Worm (Caenorhabditis elegans) whole organism, young adult: ENCODE data around the gene B0303.16.

Experiments used
- C06A6.2 ChIP-seq: fragments of 200-800 bp; sonication (Bioruptor generic); conservative IDR thresholded peaks from 2 replicates; pipeline ENCODE4 v1.3.6; 2022; ENCODE audit warnings: missing genetic modification characterization, missing compliant biosample characterization
- F23B12.7 ChIP-seq: sonication (generic microtip); optimal IDR thresholded peaks from 2 replicates; lab custom pipeline; 2017; ENCODE audit warnings: missing genetic modification characterization, mild to moderate bottlenecking, missing compliant biosample characterization, antibody characterized with exemption, moderate library complexity; ENCODE audit not compliant: insufficient read depth
- F37B4.10 ChIP-seq: fragments of 200-800 bp; sonication (Bioruptor generic); IDR thresholded peaks from 2 replicates; pipeline ENCODE4 v1.3.6; 2022; ENCODE audit warnings: missing genetic modification characterization, missing compliant biosample characterization
- F52B5.7 ChIP-seq: sonication (generic microtip); optimal IDR thresholded peaks from 2 replicates; lab custom pipeline; 2016; ENCODE audit warnings: mild to moderate bottlenecking, missing genetic modification characterization, missing compliant biosample characterization
- T07F8.4 ChIP-seq: sonication (generic microtip); optimal IDR thresholded peaks from 2 replicates; lab custom pipeline; 2016; ENCODE audit warnings: mild to moderate bottlenecking, missing genetic modification characterization, moderate library complexity, missing compliant biosample characterization
- T26A5.8 ChIP-seq: sonication (generic microtip); optimal IDR thresholded peaks from 2 replicates; lab custom pipeline; 2016; ENCODE audit warnings: missing genetic modification characterization, missing compliant biosample characterization
- Y79H2A.3 ChIP-seq: fragments of 200-800 bp; sonication (Bioruptor generic); conservative IDR thresholded peaks from 2 replicates; pipeline ENCODE4 v1.3.6; 2022; ENCODE audit warnings: missing genetic modification reagents, missing genetic modification characterization, missing compliant biosample characterization
- akir-1 ChIP-seq: fragments of 200-800 bp; sonication (Bioruptor generic); optimal IDR thresholded peaks from 2 replicates; lab custom pipeline; 2018; ENCODE audit warnings: mild to moderate bottlenecking, missing genetic modification characterization, moderate library complexity, missing compliant biosample characterization
- aptf-2 ChIP-seq: fragments of 200-800 bp; sonication (Bioruptor generic); conservative IDR thresholded peaks from 2 replicates; pipeline ENCODE4 v1.3.6; 2022; ENCODE audit warnings: missing genetic modification reagents, missing genetic modification characterization, missing compliant biosample characterization
- attf-5 ChIP-seq: fragments of 200-800 bp; sonication (Bioruptor generic); optimal IDR thresholded peaks from 2 replicates; lab custom pipeline; 2018; ENCODE audit warnings: mild to moderate bottlenecking, missing genetic modification characterization, missing compliant biosample characterization
- bed-1 ChIP-seq: fragments of 200-800 bp; sonication (Bioruptor generic); IDR thresholded peaks from 2 replicates; pipeline ENCODE4 v1.3.6; 2022; ENCODE audit warnings: missing genetic modification reagents, missing genetic modification characterization, missing compliant biosample characterization
- ccch-3 ChIP-seq: fragments of 200-800 bp; sonication (Bioruptor generic); optimal IDR thresholded peaks from 2 replicates; lab custom pipeline; 2018; ENCODE audit warnings: mild to moderate bottlenecking, missing genetic modification characterization, missing compliant biosample characterization
- cebp-1 ChIP-seq, 2 experiments: fragments of 200-800 bp in 1 of 2; sonication (Bioruptor generic) in 1 of 2; sonication (generic microtip) in 1 of 2; IDR thresholded peaks in 1 of 2; optimal IDR thresholded peaks in 1 of 2; 2 replicates each; pipeline versions ENCODE4 v1.3.6 to Lab custom; 2017 to 2022; ENCODE audit warnings: missing compliant biosample characterization in 2 of 2, missing genetic modification characterization in 2 of 2, mild to moderate bottlenecking in 1 of 2, missing genetic modification reagents in 1 of 2, moderate library complexity in 1 of 2
- cebp-2 ChIP-seq: fragments of 200-800 bp; sonication (Bioruptor generic); IDR thresholded peaks from 2 replicates; pipeline ENCODE4 v1.3.6; 2022; ENCODE audit warnings: missing genetic modification characterization, missing compliant biosample characterization
- ceh-40 ChIP-seq: fragments of 200-800 bp; sonication (Bioruptor generic); IDR thresholded peaks from 2 replicates; pipeline ENCODE4 v1.3.6; 2022; ENCODE audit warnings: missing genetic modification characterization, missing compliant biosample characterization
- dpl-1 ChIP-seq: fragments of 150-350 bp; optimal IDR thresholded peaks from 2 replicates; lab custom pipeline; 2014; ENCODE audit warnings: missing biosample characterization, missing genetic modification reagents, missing genetic modification characterization
- egl-18 ChIP-seq: fragments of 200-800 bp; sonication (Bioruptor generic); IDR thresholded peaks from 2 replicates; pipeline ENCODE4 v1.3.6; 2022; ENCODE audit warnings: missing genetic modification reagents, missing genetic modification characterization, missing compliant biosample characterization
- him-1 ChIP-seq: sonication (generic microtip); optimal IDR thresholded peaks from 2 replicates; lab custom pipeline; 2016; ENCODE audit warnings: missing genotype, missing genetic modification reagents, missing genetic modification characterization, missing compliant biosample characterization
- hmg-1.2 ChIP-seq: fragments of 200-800 bp; sonication (Bioruptor generic); IDR thresholded peaks from 2 replicates; pipeline ENCODE4 v1.3.6; 2022; ENCODE audit warnings: missing genetic modification reagents, missing genetic modification characterization, missing compliant biosample characterization
- hmg-20 ChIP-seq: fragments of 200-800 bp; sonication (Bioruptor generic); IDR thresholded peaks from 2 replicates; pipeline ENCODE4 v1.3.6; 2022; ENCODE audit warnings: missing genetic modification reagents, missing genetic modification characterization, missing compliant biosample characterization
- let-526 ChIP-seq: fragments of 200-800 bp; sonication (Bioruptor generic); IDR thresholded peaks from 2 replicates; pipeline ENCODE4 v1.3.6; 2022; ENCODE audit warnings: missing genetic modification reagents, missing genetic modification characterization, missing compliant biosample characterization
- let-607 ChIP-seq, 2 experiments: fragments of 200-800 bp in 1 of 2; sonication (Bioruptor generic) in 1 of 2; sonication (generic microtip) in 1 of 2; optimal IDR thresholded peaks; 2 replicates each; lab custom pipeline; 2016 to 2018; ENCODE audit warnings: mild to moderate bottlenecking in 2 of 2, missing compliant biosample characterization in 2 of 2, missing genetic modification characterization in 2 of 2, moderate library complexity in 2 of 2, missing genotype in 1 of 2
- lin-35 ChIP-seq, 3 experiments: fragments of 150-350 bp in 2 of 3; sonication (generic microtip) in 1 of 3; optimal IDR thresholded peaks; 2 replicates each; lab custom pipeline; 2014 to 2018; ENCODE audit warnings: missing biosample characterization in 3 of 3, missing genetic modification characterization in 3 of 3, missing genetic modification reagents in 3 of 3
- lir-1 ChIP-seq: fragments of 200-800 bp; sonication (Bioruptor generic); conservative IDR thresholded peaks from 2 replicates; pipeline ENCODE4 v1.3.6; 2022; ENCODE audit warnings: missing genetic modification reagents, missing genetic modification characterization, missing compliant biosample characterization
- madf-3 ChIP-seq: fragments of 200-800 bp; sonication (Bioruptor generic); IDR thresholded peaks from 2 replicates; pipeline ENCODE4 v1.3.6; 2022; ENCODE audit warnings: missing genetic modification reagents, missing genetic modification characterization, missing compliant biosample characterization
- madf-6 ChIP-seq: fragments of 200-800 bp; sonication (Bioruptor generic); IDR thresholded peaks from 2 replicates; pipeline ENCODE4 v1.3.6; 2022; ENCODE audit warnings: missing genetic modification reagents, missing genetic modification characterization, missing compliant biosample characterization
- madf-8 ChIP-seq: fragments of 200-800 bp; sonication (Bioruptor generic); conservative IDR thresholded peaks from 2 replicates; pipeline ENCODE4 v1.3.6; 2022; ENCODE audit warnings: missing genetic modification reagents, missing genetic modification characterization, missing compliant biosample characterization
- mel-28 ChIP-seq: sonication (generic microtip); optimal IDR thresholded peaks from 2 replicates; lab custom pipeline; 2016; ENCODE audit warnings: borderline replicate concordance, mild to moderate bottlenecking, missing genetic modification characterization, missing compliant biosample characterization
- nhr-120 ChIP-seq: fragments of 200-800 bp; sonication (Bioruptor generic); IDR thresholded peaks from 2 replicates; pipeline ENCODE4 v1.3.6; 2022; ENCODE audit warnings: missing genetic modification characterization, missing compliant biosample characterization
- nhr-179 ChIP-seq: sonication (generic microtip); optimal IDR thresholded peaks from 2 replicates; lab custom pipeline; 2016; ENCODE audit warnings: mild to moderate bottlenecking, missing genetic modification characterization, missing compliant biosample characterization
- nhr-80 ChIP-seq: sonication (generic microtip); optimal IDR thresholded peaks from 2 replicates; lab custom pipeline; 2016; ENCODE audit warnings: missing genetic modification characterization, missing compliant biosample characterization
- nhr-90 ChIP-seq: sonication (generic microtip); optimal IDR thresholded peaks from 2 replicates; lab custom pipeline; 2016; ENCODE audit warnings: missing genotype, mild to moderate bottlenecking, missing genetic modification characterization, missing compliant biosample characterization
- rec-8 ChIP-seq, 2 experiments: sonication (generic microtip); optimal IDR thresholded peaks; 2 replicates each; lab custom pipeline; 2016; ENCODE audit warnings: mild to moderate bottlenecking in 2 of 2, missing genetic modification characterization in 2 of 2, missing genetic modification reagents in 2 of 2, missing genotype in 2 of 2, missing biosample characterization in 1 of 2, missing compliant biosample characterization in 1 of 2, moderate library complexity in 1 of 2
- rpc-1 ChIP-seq, 2 experiments: fragments of 150-350 bp in 1 of 2; sonication (generic microtip) in 1 of 2; optimal IDR thresholded peaks; 2 replicates each; lab custom pipeline; 2014 to 2018; ENCODE audit warnings: missing biosample characterization in 1 of 2, missing genetic modification characterization in 1 of 2, missing genetic modification reagents in 1 of 2, missing genotype in 1 of 2
- snpc-1.3 ChIP-seq: sonication (generic microtip); optimal IDR thresholded peaks from 2 replicates; lab custom pipeline; 2017; ENCODE audit warnings: missing genetic modification characterization, mild to moderate bottlenecking, missing compliant biosample characterization, antibody characterized with exemption, moderate library complexity, missing genotype, missing genetic modification reagents; ENCODE audit not compliant: insufficient read depth
- snpc-3.4 ChIP-seq: sonication (generic microtip); optimal IDR thresholded peaks from 2 replicates; lab custom pipeline; 2017; ENCODE audit warnings: missing genetic modification characterization, mild to moderate bottlenecking, missing compliant biosample characterization, antibody characterized with exemption, moderate library complexity, missing genotype, missing genetic modification reagents
- somi-1 ChIP-seq: fragments of 200-800 bp; sonication (Bioruptor generic); optimal IDR thresholded peaks from 2 replicates; lab custom pipeline; 2018; ENCODE audit warnings: mild to moderate bottlenecking, missing genetic modification characterization, missing compliant biosample characterization
- sptf-2 ChIP-seq: fragments of 200-800 bp; sonication (Bioruptor generic); optimal IDR thresholded peaks from 2 replicates; lab custom pipeline; 2018; ENCODE audit warnings: mild to moderate bottlenecking, missing genetic modification characterization, missing compliant biosample characterization
- tbx-9 ChIP-seq: sonication (generic microtip); optimal IDR thresholded peaks from 2 replicates; lab custom pipeline; 2016; ENCODE audit warnings: borderline replicate concordance, missing genetic modification characterization, inconsistent platforms, missing compliant biosample characterization
- zfh-2 ChIP-seq: fragments of 200-800 bp; sonication (Bioruptor generic); conservative IDR thresholded peaks from 2 replicates; pipeline ENCODE4 v1.3.6; 2022; ENCODE audit warnings: missing genetic modification reagents, missing genetic modification characterization, missing compliant biosample characterization
- ztf-18 ChIP-seq: sonication (generic microtip); optimal IDR thresholded peaks from 2 replicates; lab custom pipeline; 2016; ENCODE audit warnings: missing genotype, mild to moderate bottlenecking, missing genetic modification characterization, missing compliant biosample characterization
- ztf-28 ChIP-seq: fragments of 200-800 bp; sonication (Bioruptor generic); IDR thresholded peaks from 2 replicates; pipeline ENCODE4 v1.3.6; 2022; ENCODE audit warnings: missing genetic modification reagents, missing genetic modification characterization, missing compliant biosample characterization
- ztf-3 ChIP-seq: fragments of 200-800 bp; sonication (Bioruptor generic); optimal IDR thresholded peaks from 2 replicates; lab custom pipeline; 2018; ENCODE audit warnings: mild to moderate bottlenecking, missing genetic modification characterization, missing compliant biosample characterization

The B0303.16 gene

DNA sequence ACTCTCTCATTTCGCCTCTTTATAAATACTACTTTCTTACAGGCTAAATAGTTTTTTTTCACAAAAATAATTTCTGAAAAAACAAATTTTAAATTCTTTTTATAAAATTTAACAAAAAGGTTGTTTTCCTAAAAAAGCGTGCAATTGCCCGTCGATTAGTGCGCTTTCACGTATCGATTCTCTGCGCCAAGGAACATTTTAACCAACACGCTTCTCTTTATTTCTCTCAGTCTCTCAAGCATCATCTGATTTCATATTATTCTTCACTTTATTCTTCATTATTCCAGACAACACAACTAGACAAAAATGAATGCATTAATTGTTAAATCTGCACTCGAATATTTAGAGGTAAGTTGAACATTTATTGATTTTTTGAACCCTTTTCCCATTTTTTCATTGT is 15.2 kb upstream of the B0303.16 start, which contains the start of gene B0303.4:
TSS of gene B0303.4 (plus strand) at position 196 of the 400 bp plus-strand sequence.
- TF ChIP-seq bed-1 (no peak), let-526 (no peak), dpl-1 (GFP tag; lab: Kevin White, UChicago) (no peak), madf-3 (GFP tag; lab: Robert Waterston, UW) (no peak), madf-6 (GFP tag; lab: Robert Waterston, UW) (no peak), Y79H2A.3 (no peak), lin-35 (GFP tag; optimal IDR thresholded peaks at IDR 0.05; lab: Kevin White, UChicago) (peak in 1 of 3 experiments; percentile 51), zfh-2 (GFP tag; lab: Robert Waterston, UW) (no peak), snpc-1.3 (tag; lab: Kevin White, UChicago) (no peak), attf-5 (peak; percentile 70), ccch-3 (GFP tag; lab: Kevin White, UChicago) (no peak), rpc-1 (optimal IDR thresholded peaks at IDR 0.05; lab: Kevin White, UChicago) (no peak), rpc-1 (tag; optimal IDR thresholded peaks at IDR 0.05; lab: Kevin White, UChicago) (no peak), nhr-80 (tag; lab: Kevin White, UChicago) (peak; percentile 24), aptf-2 (GFP tag; lab: Robert Waterston, UW) (no peak), him-1 (tag; lab: Kevin White, UChicago) (no peak), snpc-3.4 (no peak), lir-1 (GFP tag; lab: Robert Waterston, UW) (no peak), let-607 (tag; optimal IDR thresholded peaks at IDR 0.05; lab: Kevin White, UChicago) (no peak), ceh-40 (GFP tag; lab: Robert Waterston, UW) (no peak), ztf-3 (GFP tag; lab: Kevin White, UChicago) (no peak), akir-1 (GFP tag; lab: Kevin White, UChicago) (no peak), cebp-1 (GFP tag; IDR thresholded peaks at IDR 0.05; lab: Robert Waterston, UW) (no peak), cebp-1 (tag; optimal IDR thresholded peaks at IDR 0.05; lab: Kevin White, UChicago) (peak; percentile 36), hmg-20 (GFP tag; lab: Robert Waterston, UW) (no peak), nhr-120 (GFP tag; lab: Robert Waterston, UW) (no peak), rec-8 (tag; optimal IDR thresholded peaks at IDR 0.05; lab: Kevin White, UChicago) (no peak), ztf-18 (tag; lab: Kevin White, UChicago) (no peak), C06A6.2 (GFP tag; lab: Robert Waterston, UW) (no peak), hmg-1.2 (GFP tag; lab: Robert Waterston, UW) (peak; percentile 38; the same call in 1 of the 2 replicates)
- TF ChIP-seq, all 124 proteins: peak for 5

ce11 chrIII:8693322-8693721 is 11.5 kb upstream of the B0303.16 start, which contains the start of gene B0303.7:
TSS of gene B0303.7 (plus strand) at chrIII:8693622.
- no peak for TF ChIP-seq nhr-120 (GFP tag; lab: Robert Waterston, UW)
- no peak for TF ChIP-seq ztf-28 (GFP tag; lab: Robert Waterston, UW)
- TF ChIP-seq F23B12.7 (tag; lab: Kevin White, UChicago): no peak
- no peak for TF ChIP-seq tbx-9 (tag; lab: Kevin White, UChicago)
- no peak for TF ChIP-seq attf-5
- TF ChIP-seq T26A5.8 (tag; lab: Kevin White, UChicago): no peak
- no peak for TF ChIP-seq rpc-1 (optimal IDR thresholded peaks at IDR 0.05; lab: Kevin White, UChicago)
- TF ChIP-seq rpc-1 (tag; optimal IDR thresholded peaks at IDR 0.05; lab: Kevin White, UChicago): no peak
- no peak for TF ChIP-seq cebp-2 (GFP tag; lab: Robert Waterston, UW)
- TF ChIP-seq egl-18 (GFP tag; lab: Robert Waterston, UW): no peak
- TF ChIP-seq nhr-90: no peak
- TF ChIP-seq madf-8 (GFP tag; lab: Robert Waterston, UW): no peak
- no peak for TF ChIP-seq nhr-179
- TF ChIP-seq somi-1 (GFP tag; lab: Kevin White, UChicago): no peak
- no peak for TF ChIP-seq T07F8.4
- no peak for TF ChIP-seq nhr-80 (tag; lab: Kevin White, UChicago)
- no peak for TF ChIP-seq F52B5.7 (tag; lab: Kevin White, UChicago)
- TF ChIP-seq F37B4.10 (GFP tag; lab: Robert Waterston, UW): no peak
- TF ChIP-seq mel-28 (tag; lab: Kevin White, UChicago): no peak
- no peak for TF ChIP-seq sptf-2 (GFP tag; lab: Kevin White, UChicago)
